Worm (Caenorhabditis elegans) whole organism, L4 larva: ENCODE data around the gene T23B7.3.

Experiments used
- aly-2 ChIP-seq: sonication (generic microtip); optimal IDR thresholded peaks from 2 replicates; lab custom pipeline; 2018; ENCODE audit warnings: missing biosample characterization, missing genetic modification characterization
- daf-12 ChIP-seq: fragments of 150-350 bp; optimal IDR thresholded peaks from 2 replicates; lab custom pipeline; 2014; ENCODE audit warnings: missing biosample characterization, missing genetic modification reagents, missing genetic modification characterization
- daf-8 ChIP-seq: fragments of 200-800 bp; sonication (Bioruptor generic); IDR thresholded peaks from 2 replicates; pipeline ENCODE4 v1.3.6; 2022; ENCODE audit warnings: missing genetic modification characterization, missing compliant biosample characterization
- duxl-1 ChIP-seq: sonication (generic microtip); optimal IDR thresholded peaks from 2 replicates; lab custom pipeline; 2016; ENCODE audit warnings: mild to moderate bottlenecking, missing genetic modification characterization, moderate library complexity, missing compliant biosample characterization; ENCODE audit not compliant: poor library complexity
- fkh-10 ChIP-seq: fragments of 150-350 bp; optimal IDR thresholded peaks from 2 replicates; lab custom pipeline; 2014; ENCODE audit warnings: missing biosample characterization, missing genetic modification reagents, missing genetic modification characterization
- jun-1 ChIP-seq: fragments of 150-350 bp; optimal IDR thresholded peaks from 2 replicates; lab custom pipeline; 2014; ENCODE audit warnings: missing biosample characterization, missing genetic modification reagents, missing genetic modification characterization
- lin-13 ChIP-seq: fragments of 150-350 bp; optimal IDR thresholded peaks from 2 replicates; lab custom pipeline; 2014; ENCODE audit warnings: missing biosample characterization, missing genetic modification reagents, missing genetic modification characterization
- nhr-102 ChIP-seq: sonication (generic microtip); optimal IDR thresholded peaks from 2 replicates; lab custom pipeline; 2016; ENCODE audit warnings: mild to moderate bottlenecking, missing genetic modification characterization, moderate library complexity, missing compliant biosample characterization
- nhr-11 ChIP-seq: fragments of 150-350 bp; optimal IDR thresholded peaks from 2 replicates; lab custom pipeline; 2014; ENCODE audit warnings: missing biosample characterization, missing genetic modification characterization
- nhr-237 ChIP-seq: sonication (generic microtip); optimal IDR thresholded peaks from 2 replicates; lab custom pipeline; 2017; ENCODE audit warnings: missing biosample characterization, missing genetic modification characterization
- nhr-25 ChIP-seq: sonication (generic microtip); optimal IDR thresholded peaks from 2 replicates; lab custom pipeline; 2017; ENCODE audit warnings: missing genetic modification characterization, mild to moderate bottlenecking, missing compliant biosample characterization, antibody characterized with exemption, moderate library complexity, borderline replicate concordance; ENCODE audit not compliant: insufficient read depth
- nhr-6 ChIP-seq: fragments of 150-350 bp; optimal IDR thresholded peaks from 2 replicates; lab custom pipeline; 2014; ENCODE audit warnings: missing biosample characterization, missing genetic modification characterization
- sdz-12 ChIP-seq: fragments of 200-800 bp; sonication (Bioruptor generic); optimal IDR thresholded peaks from 2 replicates; lab custom pipeline; 2018; ENCODE audit warnings: mild to moderate bottlenecking, missing genetic modification characterization, missing compliant biosample characterization
- unc-62 ChIP-seq, 3 experiments: fragments of 150-350 bp in 1 of 3; sonication (generic microtip); optimal IDR thresholded peaks in 2 of 3; peaks in 1 of 3; 1 replicate in 1 of 3; 2 replicates in 2 of 3; lab custom pipeline; 2014 to 2017; ENCODE audit warnings: missing biosample characterization in 3 of 3, missing genetic modification characterization in 3 of 3, missing genetic modification reagents in 3 of 3, missing genotype in 1 of 3

- TF ChIP-seq daf-8 (GFP tag; lab: Robert Waterston, UW) (no peak), nhr-25 (tag; lab: Kevin White, UChicago) (no peak), duxl-1 (no peak), daf-12 (tag; lab: Kevin White, UChicago) (no peak), sdz-12 (GFP tag; lab: Kevin White, UChicago) (no peak), unc-62 (GFP tag; optimal IDR thresholded peaks at IDR 0.05 in 1 of 2; lab: Kevin White, UChicago) (no peak), unc-62 (tag; optimal IDR thresholded peaks at IDR 0.05; lab: Kevin White, UChicago) (no peak), jun-1 (tag; lab: Kevin White, UChicago) (no peak), fkh-10 (no peak), nhr-237 (tag; lab: Kevin White, UChicago) (no peak), nhr-6 (tag; lab: Kevin White, UChicago) (no peak), lin-13 (no peak), nhr-102 (tag; lab: Kevin White, UChicago) (no peak), nhr-11 (tag; lab: Kevin White, UChicago) (no peak), aly-2 (tag; lab: Kevin White, UChicago) (no peak)
Measured at ce11 chrII:4811986-4812385, 38.0 kb upstream of the T23B7.3 start, which contains the start of gene rig-6.
